Worm (Caenorhabditis elegans) whole organism, L4 larva: Measurements from ENCODE around the gene cls-2.

Experiments used
- ama-1 ChIP-seq: fragments of 150-350 bp; optimal IDR thresholded peaks from 2 replicates; lab custom pipeline; 2014; ENCODE audit warnings: inconsistent platforms, mixed read lengths
- ceh-62 ChIP-seq: sonication (generic microtip); optimal IDR thresholded peaks from 2 replicates; lab custom pipeline; 2017; ENCODE audit warnings: missing biosample characterization, missing genetic modification characterization
- ceh-82 ChIP-seq: sonication (generic microtip); optimal IDR thresholded peaks from 2 replicates; lab custom pipeline; 2017; ENCODE audit warnings: missing biosample characterization, missing genetic modification characterization
- nhr-237 ChIP-seq: sonication (generic microtip); optimal IDR thresholded peaks from 2 replicates; lab custom pipeline; 2017; ENCODE audit warnings: missing biosample characterization, missing genetic modification characterization
- nhr-77 ChIP-seq: fragments of 150-350 bp; optimal IDR thresholded peaks from 2 replicates; lab custom pipeline; 2014; ENCODE audit warnings: missing biosample characterization, missing genetic modification characterization
- pha-4 ChIP-seq, 2 experiments: fragments of 150-350 bp in 1 of 2; fragments of 200-800 bp in 1 of 2; sonication (Bioruptor generic) in 1 of 2; IDR thresholded peaks in 1 of 2; optimal IDR thresholded peaks in 1 of 2; 2 replicates each; pipeline versions ENCODE4 v1.3.6 to Lab custom; 2014 to 2022; ENCODE audit warnings: missing genetic modification characterization in 2 of 2, missing genetic modification reagents in 2 of 2, missing biosample characterization in 1 of 2, missing compliant biosample characterization in 1 of 2
- vab-7 ChIP-seq: fragments of 200-800 bp; sonication (Bioruptor generic); IDR thresholded peaks from 2 replicates; pipeline ENCODE4 v1.3.6; 2022; ENCODE audit warnings: missing genetic modification reagents, missing genetic modification characterization, missing compliant biosample characterization

DNA sequence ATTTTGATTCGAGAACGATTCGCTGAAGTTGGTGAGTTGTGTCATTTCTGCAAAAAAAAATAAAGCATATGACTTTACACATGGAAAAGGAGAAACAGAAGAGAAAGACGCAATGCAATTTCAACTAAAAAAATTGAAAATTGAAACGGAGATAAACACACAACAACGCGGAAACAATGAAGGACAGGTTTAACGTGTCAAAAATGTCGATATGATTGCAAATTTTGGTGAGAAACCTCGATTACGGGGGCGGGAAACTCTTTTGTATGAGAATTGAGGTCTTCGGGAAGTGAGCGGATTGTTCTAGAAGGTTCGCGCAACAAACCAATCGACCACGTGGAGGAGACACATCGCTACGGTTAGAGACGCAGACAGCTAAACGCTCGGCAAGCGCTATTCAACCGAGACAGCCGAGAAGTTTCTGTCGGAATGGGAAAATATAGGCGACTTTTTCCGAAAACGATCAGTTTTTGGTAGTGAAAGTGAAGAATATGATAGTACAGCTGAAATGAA is 1.1 kb upstream of the cls-2 start, which contains the start of gene R107.5:
- TF ChIP-seq pha-4 (GFP tag; IDR thresholded peaks at IDR 0.05; lab: Robert Waterston, UW) = peak; percentile 97
- TF ChIP-seq pha-4 (tag; optimal IDR thresholded peaks at IDR 0.05; lab: Kevin White, UChicago) = peak; percentile 26
- TF ChIP-seq nhr-237 = no peak
- no peak for TF ChIP-seq ceh-62 (tag; lab: Kevin White, UChicago)
- no peak for TF ChIP-seq ceh-82 (tag; lab: Kevin White, UChicago)
- TF ChIP-seq ama-1 = peak; percentile 48
- TF ChIP-seq nhr-77 (tag; lab: Kevin White, UChicago) = peak; percentile 74
- peak; percentile 87 for TF ChIP-seq vab-7 (GFP tag; lab: Robert Waterston, UW)
